Worm (Caenorhabditis elegans): ENCODE measurements around the gene nhr-18.

nhr-18 gene

ce11 chrV:2235848-2236247 lies 8.8 kb downstream of the nhr-18 start, which contains the start of gene cyp-33C4:
TSS of gene cyp-33C4 (plus strand) at chrV:2236140.
- no peak for TF ChIP-seq eor-1 (tag; optimal IDR thresholded peaks at IDR 0.05)
- peak; percentile 39 for TF ChIP-seq pha-4 (tag; optimal IDR thresholded peaks at IDR 0.05)
- peak; percentile 47 for TF ChIP-seq hmg-11 (tag; optimal IDR thresholded peaks at IDR 0.05)
- peak; percentile 38 for TF ChIP-seq nfya-1 (tag; optimal IDR thresholded peaks at IDR 0.05; ENCODE audit: insufficient read depth)
- no peak for TF ChIP-seq R02D3.7 (tag; optimal IDR thresholded peaks at IDR 0.05)
- TF ChIP-seq ceh-28 (tag; optimal IDR thresholded peaks at IDR 0.05) = no peak
- no peak for TF ChIP-seq elt-1 (tag; optimal IDR thresholded peaks at IDR 0.05)
- peak; percentile 43 for TF ChIP-seq elt-2 (tag; optimal IDR thresholded peaks at IDR 0.05)
- TF ChIP-seq nhr-43 (tag; optimal IDR thresholded peaks at IDR 0.05; ENCODE audit: poor library complexity, severe bottlenecking) = no peak
- TF ChIP-seq pqm-1 (tag; optimal IDR thresholded peaks at IDR 0.05) = peak; percentile 63
- TF ChIP-seq jun-1 (tag; optimal IDR thresholded peaks at IDR 0.05) = peak; percentile 25

ce11 chrV:2238012-2238411 lies 11.0 kb downstream of the nhr-18 start:
- peak; percentile 26 for TF ChIP-seq elt-2 (tag; optimal IDR thresholded peaks at IDR 0.05)
- TF ChIP-seq ZK546.5 (tag; optimal IDR thresholded peaks at IDR 0.05) = no peak
- no peak for TF ChIP-seq nhr-23 (tag; optimal IDR thresholded peaks at IDR 0.05)
- peak; percentile 57 for TF ChIP-seq pha-4 (tag; optimal IDR thresholded peaks at IDR 0.05)
- no peak for TF ChIP-seq fkh-10 (GFP tag; optimal IDR thresholded peaks at IDR 0.05)
- peak; percentile 8 for TF ChIP-seq pqm-1 (tag; optimal IDR thresholded peaks at IDR 0.05)

ce11 chrV:2242630-2243029 lies 15.6 kb downstream of the nhr-18 start, which contains the start of gene cyp-33C3:
TSS of gene cyp-33C3 (plus strand) at chrV:2242778.
- TF ChIP-seq elt-3 (tag; optimal IDR thresholded peaks at IDR 0.05) (no peak), nhr-23 (tag; optimal IDR thresholded peaks at IDR 0.05) (no peak), elt-2 (tag; optimal IDR thresholded peaks at IDR 0.05) (peak; percentile 18)

- TF ChIP-seq ztf-4 (tag; optimal IDR thresholded peaks at IDR 0.05) (no peak), eor-1 (tag; optimal IDR thresholded peaks at IDR 0.05) (no peak), R02D3.7 (tag; optimal IDR thresholded peaks at IDR 0.05) (no peak), fos-1 (tag; optimal IDR thresholded peaks at IDR 0.05) (no peak), elt-1 (tag; optimal IDR thresholded peaks at IDR 0.05) (no peak), nhr-76 (tag; optimal IDR thresholded peaks at IDR 0.05) (no peak), daf-12 (tag; optimal IDR thresholded peaks at IDR 0.05) (no peak), aly-2 (tag; optimal IDR thresholded peaks at IDR 0.05) (no peak), sea-2 (GFP tag; optimal IDR thresholded peaks at IDR 0.05) (no peak), elt-2 (tag; optimal IDR thresholded peaks at IDR 0.05) (peak; percentile 36), nhr-11 (tag; optimal IDR thresholded peaks at IDR 0.05) (no peak), nhr-25 (tag; optimal IDR thresholded peaks at IDR 0.05) (no peak), pqm-1 (tag; optimal IDR thresholded peaks at IDR 0.05) (peak; percentile 42), ceh-82 (tag; optimal IDR thresholded peaks at IDR 0.05) (no peak), ceh-16 (tag; optimal IDR thresholded peaks at IDR 0.05) (no peak), fkh-10 (GFP tag; optimal IDR thresholded peaks at IDR 0.05) (no peak), nhr-12 (tag; optimal IDR thresholded peaks at IDR 0.05) (no peak), skn-1 (tag; optimal IDR thresholded peaks at IDR 0.05) (no peak), ceh-28 (tag; optimal IDR thresholded peaks at IDR 0.05) (peak; percentile 46), egl-5 (tag; optimal IDR thresholded peaks at IDR 0.05) (no peak), lin-15B (tag; optimal IDR thresholded peaks at IDR 0.05) (no peak), egl-27 (tag; optimal IDR thresholded peaks at IDR 0.05) (no peak), mml-1 (tag; optimal IDR thresholded peaks at IDR 0.05) (no peak), nhr-43 (tag; optimal IDR thresholded peaks at IDR 0.05; ENCODE audit: poor library complexity, severe bottlenecking) (no peak), zag-1 (tag; optimal IDR thresholded peaks at IDR 0.05) (no peak), hmg-11 (tag; optimal IDR thresholded peaks at IDR 0.05) (no peak), elt-3 (tag; optimal IDR thresholded peaks at IDR 0.05) (no peak), ZK546.5 (tag; optimal IDR thresholded peaks at IDR 0.05) (no peak), nhr-23 (tag; optimal IDR thresholded peaks at IDR 0.05) (peak; percentile 18), ceh-9 (tag; optimal IDR thresholded peaks at IDR 0.05) (no peak), mdl-1 (tag; optimal IDR thresholded peaks at IDR 0.05) (no peak), ama-1 (optimal IDR thresholded peaks at IDR 0.05) (no peak), pha-4 (tag; optimal IDR thresholded peaks at IDR 0.05) (peak; percentile 77), unc-62 (GFP tag; optimal IDR thresholded peaks at IDR 0.05) (no peak), nfya-1 (tag; optimal IDR thresholded peaks at IDR 0.05; ENCODE audit: insufficient read depth) (no peak), fkh-2 (tag; optimal IDR thresholded peaks at IDR 0.05) (no peak), lsy-12 (tag; optimal IDR thresholded peaks at IDR 0.05) (no peak), nhr-77 (tag; optimal IDR thresholded peaks at IDR 0.05) (no peak), nhr-28 (tag; optimal IDR thresholded peaks at IDR 0.05) (no peak), jun-1 (tag; optimal IDR thresholded peaks at IDR 0.05) (no peak), nhr-237 (tag; optimal IDR thresholded peaks at IDR 0.05) (no peak), snpc-4 (tag; optimal IDR thresholded peaks at IDR 0.05) (no peak), nhr-67 (tag; optimal IDR thresholded peaks at IDR 0.05) (no peak)
Measured at ce11 chrV:2244751-2245150, 17.7 kb downstream of the nhr-18 start, which contains the start of gene cyp-33C5. TSS of gene cyp-33C5 (plus strand) at chrV:2245004.
